Worm (Caenorhabditis elegans): ENCODE data around the gene hot-3.

The hot-3 gene

ce11 chrII:13954077-13954476 lies 22.2 kb upstream of the hot-3 start:
- peak; percentile 27 for TF ChIP-seq C34F6.9 (tag; optimal IDR thresholded peaks at IDR 0.05)
- no peak for TF ChIP-seq nhr-10 (tag; optimal IDR thresholded peaks at IDR 0.05)
- TF ChIP-seq F13H6.1 (tag; optimal IDR thresholded peaks at IDR 0.05): peak; percentile 29
- no peak for TF ChIP-seq unc-55 (GFP tag; optimal IDR thresholded peaks at IDR 0.05)
- peak; percentile 78 for TF ChIP-seq fos-1 (tag; optimal IDR thresholded peaks at IDR 0.05)
- peak; percentile 62 for TF ChIP-seq sma-3 (GFP tag; optimal IDR thresholded peaks at IDR 0.05)
- TF ChIP-seq nhr-25 (tag; optimal IDR thresholded peaks at IDR 0.05): peak; percentile 54
- TF ChIP-seq ceh-82 (tag; optimal IDR thresholded peaks at IDR 0.05): no peak
- peak; percentile 100 for TF ChIP-seq nhr-129 (tag; optimal IDR thresholded peaks at IDR 0.05)
- TF ChIP-seq ama-1 (optimal IDR thresholded peaks at IDR 0.05): no peak
- TF ChIP-seq nhr-6 (tag; optimal IDR thresholded peaks at IDR 0.05): no peak
- TF ChIP-seq peb-1 (tag; optimal IDR thresholded peaks at IDR 0.05): no peak
- TF ChIP-seq nhr-23 (tag; optimal IDR thresholded peaks at IDR 0.05): no peak
- no peak for TF ChIP-seq elt-1 (tag; optimal IDR thresholded peaks at IDR 0.05)
- TF ChIP-seq sma-9 (GFP tag; optimal IDR thresholded peaks at IDR 0.05): peak; percentile 74
- TF ChIP-seq sma-9 (tag; optimal IDR thresholded peaks at IDR 0.05): no peak
- no peak for TF ChIP-seq mdl-1 (tag; optimal IDR thresholded peaks at IDR 0.05)
- TF ChIP-seq snpc-4 (tag; optimal IDR thresholded peaks at IDR 0.05): no peak
- TF ChIP-seq gmeb-1 (tag; optimal IDR thresholded peaks at IDR 0.05): peak; percentile 48
- peak in 1 of 2 experiments; percentile 57 for TF ChIP-seq lsy-2 (tag; optimal IDR thresholded peaks at IDR 0.05)
- TF ChIP-seq egl-27 (tag; optimal IDR thresholded peaks at IDR 0.05): no peak
- TF ChIP-seq crh-2 (tag; optimal IDR thresholded peaks at IDR 0.05): peak; percentile 79
- TF ChIP-seq elt-3 (tag; optimal IDR thresholded peaks at IDR 0.05): no peak
- TF ChIP-seq skn-1 (tag; optimal IDR thresholded peaks at IDR 0.05): no peak
- TF ChIP-seq unc-39 (tag; optimal IDR thresholded peaks at IDR 0.05): no peak

DNA sequence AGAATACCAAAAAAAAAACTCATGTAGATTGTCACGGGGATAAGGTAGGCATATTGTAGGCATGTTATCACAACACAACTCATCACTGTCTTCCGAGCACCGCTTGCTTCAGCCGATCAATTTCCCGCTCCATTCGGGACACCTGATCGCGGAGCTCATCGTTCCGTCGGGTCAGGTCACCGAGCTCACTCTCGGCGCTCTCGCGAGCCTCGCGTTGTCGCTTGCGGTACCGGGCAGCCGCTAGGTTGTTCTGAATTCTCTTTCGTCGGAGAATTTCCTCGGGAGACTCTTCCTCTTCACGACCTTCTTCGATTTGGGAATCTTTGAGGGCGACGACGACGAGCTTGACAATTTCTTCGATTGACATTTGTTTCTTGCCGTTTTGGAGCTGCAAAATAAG lies 20.1 kb upstream of the hot-3 start:
- TF ChIP-seq nhr-25 (tag; optimal IDR thresholded peaks at IDR 0.05): no peak
- no peak for TF ChIP-seq ceh-16 (tag; optimal IDR thresholded peaks at IDR 0.05)
- TF ChIP-seq unc-55 (GFP tag; optimal IDR thresholded peaks at IDR 0.05): no peak
- no peak for TF ChIP-seq fos-1 (tag; optimal IDR thresholded peaks at IDR 0.05)
- no peak for TF ChIP-seq aly-2 (tag; optimal IDR thresholded peaks at IDR 0.05)
- TF ChIP-seq ZK546.5 (tag; optimal IDR thresholded peaks at IDR 0.05): no peak

DNA sequence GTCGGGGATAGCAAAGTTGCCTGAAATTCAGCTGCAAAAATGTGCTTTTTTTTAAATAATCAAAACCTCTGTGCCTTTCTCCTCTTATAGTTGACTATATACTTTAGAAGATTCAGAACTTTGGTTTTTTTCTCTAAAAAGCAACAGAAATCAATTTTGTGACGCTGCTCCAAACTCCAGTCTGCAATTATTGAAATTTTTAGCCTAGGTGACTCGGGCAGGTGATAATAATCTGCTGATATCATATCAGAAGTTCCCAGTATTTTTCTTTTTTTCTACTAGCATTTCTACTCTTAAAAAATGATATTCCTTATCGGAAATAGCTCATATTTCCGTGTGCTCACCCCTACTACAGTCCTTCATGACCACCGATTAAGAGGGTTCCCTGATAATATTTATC lies 17.4 kb upstream of the hot-3 start, which contains the start of gene sre-44:
Gene sre-44, plus strand, starts transcription at position 301 of the 400 bp plus-strand sequence.
- TF ChIP-seq sem-4 (tag; optimal IDR thresholded peaks at IDR 0.05) (no peak), mbf-1 (tag; optimal IDR thresholded peaks at IDR 0.05) (no peak), fos-1 (tag; optimal IDR thresholded peaks at IDR 0.05) (no peak), nhr-25 (tag; optimal IDR thresholded peaks at IDR 0.05) (no peak)

DNA sequence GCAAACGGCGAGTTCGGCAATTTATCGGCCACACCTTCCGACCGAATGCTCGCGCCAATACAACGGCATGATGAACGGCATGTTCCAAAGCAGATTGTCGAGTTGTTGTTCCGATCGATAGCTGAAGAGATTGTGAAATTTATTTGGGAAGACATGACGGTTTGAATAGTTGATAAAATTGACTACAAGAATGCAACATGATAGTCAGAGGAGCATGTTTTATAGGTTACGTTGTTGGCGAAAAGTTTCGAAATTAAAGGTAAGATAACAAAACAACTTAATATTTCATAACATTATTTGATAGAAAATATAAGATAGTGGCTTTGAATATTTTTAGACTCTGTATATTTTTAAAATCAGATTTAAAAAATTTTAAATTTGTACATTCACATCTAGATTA lies 13.7 kb upstream of the hot-3 start:
- TF ChIP-seq nhr-21 (tag; optimal IDR thresholded peaks at IDR 0.05): no peak
- TF ChIP-seq ztf-11 (tag; optimal IDR thresholded peaks at IDR 0.05): no peak
- TF ChIP-seq fos-1 (tag; optimal IDR thresholded peaks at IDR 0.05): peak; percentile 3

DNA sequence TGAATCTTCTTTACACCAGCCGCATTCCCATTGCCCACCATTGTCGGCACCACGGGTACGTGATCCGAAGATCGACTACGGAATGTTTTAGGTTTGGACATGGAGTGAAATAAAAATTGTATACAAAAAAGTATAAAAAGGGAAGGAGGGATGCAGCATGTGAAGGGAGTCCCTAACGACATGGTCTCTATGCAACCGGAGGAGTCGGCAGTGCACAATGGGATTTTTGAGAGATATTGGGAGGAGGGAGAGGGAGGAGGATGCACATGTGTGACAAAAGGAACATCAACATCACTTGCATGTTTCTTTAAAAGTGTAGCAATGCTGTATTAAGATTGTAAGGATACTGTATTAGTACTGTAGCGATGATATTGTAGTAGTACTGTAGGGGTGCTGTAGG lies 7.7 kb upstream of the hot-3 start, which contains the start of gene W07G1.1:
Gene W07G1.1, minus strand, starts transcription at position 101 of the 400 bp plus-strand sequence.
- TF ChIP-seq ZK546.5 (tag; optimal IDR thresholded peaks at IDR 0.05) (no peak), elt-3 (tag; optimal IDR thresholded peaks at IDR 0.05) (no peak), nhr-237 (tag; optimal IDR thresholded peaks at IDR 0.05) (no peak), nhr-6 (tag; optimal IDR thresholded peaks at IDR 0.05) (no peak), peb-1 (tag; optimal IDR thresholded peaks at IDR 0.05) (no peak), egl-27 (tag; optimal IDR thresholded peaks at IDR 0.05) (no peak), mbf-1 (tag; optimal IDR thresholded peaks at IDR 0.05) (no peak), ama-1 (optimal IDR thresholded peaks at IDR 0.05) (no peak), ceh-82 (tag; optimal IDR thresholded peaks at IDR 0.05) (no peak), zag-1 (tag; optimal IDR thresholded peaks at IDR 0.05) (no peak), unc-39 (tag; optimal IDR thresholded peaks at IDR 0.05) (no peak), lsy-2 (tag; optimal IDR thresholded peaks at IDR 0.05) (no peak), lin-39 (tag; optimal IDR thresholded peaks at IDR 0.05) (no peak), nhr-12 (tag; optimal IDR thresholded peaks at IDR 0.05) (no peak), sma-9 (GFP tag; optimal IDR thresholded peaks at IDR 0.05) (no peak), sma-9 (tag; optimal IDR thresholded peaks at IDR 0.05) (no peak), mab-5 (tag; optimal IDR thresholded peaks at IDR 0.05) (no peak), snpc-4 (tag; optimal IDR thresholded peaks at IDR 0.05) (no peak)
